Worm (Caenorhabditis elegans): ENCODE measurements around the gene hacd-1.

ce11 chrV:1438832-1439231 is 21.3 kb upstream of the hacd-1 start, which contains the start of gene R09B5.11:
- no peak for TF ChIP-seq ztf-3 (GFP tag; optimal IDR thresholded peaks at IDR 0.05)
- TF ChIP-seq C17E4.6 (GFP tag; IDR thresholded peaks at IDR 0.05), result no peak

All from whole organism, young adult.